Worm (Caenorhabditis elegans): ENCODE results near the gene set-30.

DNA sequence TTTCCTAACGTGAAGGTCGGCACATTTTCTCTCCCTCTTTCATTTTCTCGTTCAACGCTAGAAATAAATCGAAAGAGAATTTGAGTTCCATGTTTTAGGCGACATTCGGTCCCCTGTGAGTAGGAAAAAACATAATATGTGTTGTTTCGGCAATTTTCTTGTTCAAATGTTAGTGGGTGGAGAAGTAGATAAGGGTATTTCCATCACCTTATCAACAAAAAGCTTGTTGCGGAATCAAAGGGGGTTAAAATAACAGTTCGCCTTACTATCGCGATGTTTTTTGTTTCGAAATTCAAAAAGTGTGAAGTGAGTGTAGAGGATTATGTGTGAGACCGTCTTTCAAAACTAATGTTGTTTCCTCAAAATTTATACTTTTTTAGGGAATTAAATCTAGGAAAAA is 17.5 kb upstream of the set-30 start:
- no peak for TF ChIP-seq ztf-4 (tag; optimal IDR thresholded peaks at IDR 0.05)
- no peak for TF ChIP-seq mdl-1 (tag; optimal IDR thresholded peaks at IDR 0.05)
- TF ChIP-seq elt-1 (tag; optimal IDR thresholded peaks at IDR 0.05), result no peak
- TF ChIP-seq nhr-12 (tag; optimal IDR thresholded peaks at IDR 0.05), result no peak
- TF ChIP-seq nhr-25 (tag; optimal IDR thresholded peaks at IDR 0.05), result no peak
- no peak for TF ChIP-seq nhr-237 (tag; optimal IDR thresholded peaks at IDR 0.05)
- no peak for TF ChIP-seq nhr-28 (tag; optimal IDR thresholded peaks at IDR 0.05)
